Fruit fly (Drosophila melanogaster): ENCODE results near the gene beat-Vb.

The beat-Vb gene

DNA sequence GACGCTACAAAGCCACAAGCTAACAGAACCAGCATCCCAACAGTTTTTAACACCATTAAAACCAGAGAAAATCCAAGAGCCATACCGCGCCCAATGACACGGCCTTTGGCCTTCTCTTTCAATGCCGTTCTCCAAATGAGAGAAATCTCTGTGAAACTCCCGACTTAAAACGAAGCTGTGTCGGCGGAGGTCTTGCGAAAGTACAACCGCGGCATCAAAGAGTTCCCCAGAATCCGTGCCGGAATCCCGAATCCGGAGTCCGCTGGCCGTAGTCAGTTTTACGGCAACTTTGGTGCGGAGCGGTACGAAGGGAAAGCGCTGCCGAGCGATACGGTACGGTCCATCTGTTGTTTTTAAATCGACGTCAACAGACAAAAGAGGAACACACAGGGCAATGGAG, at the start of gene beat-Vb:
Gene beat-Vb, plus strand, starts transcription at position 246 of the 400 bp plus-strand sequence.
- TF ChIP-seq Trl (optimal IDR thresholded peaks at IDR 0.05) (peak; percentile 13 to 21), Trl (GFP tag; optimal IDR thresholded peaks at IDR 0.05) (no peak), Deaf1 (tag; optimal IDR thresholded peaks at IDR 0.05) (peak; percentile 92), NfI (GFP tag; optimal IDR thresholded peaks at IDR 0.05) (no peak), Xrp1 (GFP tag; IDR thresholded peaks at IDR 0.05) (no peak), CG13894 (tag; optimal IDR thresholded peaks at IDR 0.05) (no peak), CG3163 (GFP tag; optimal IDR thresholded peaks at IDR 0.05) (peak; percentile 16), CG9932 (GFP tag; IDR thresholded peaks at IDR 0.05) (0 out of 2 replicates have a peak, but pooled peaks have one; percentile 13)

DNA sequence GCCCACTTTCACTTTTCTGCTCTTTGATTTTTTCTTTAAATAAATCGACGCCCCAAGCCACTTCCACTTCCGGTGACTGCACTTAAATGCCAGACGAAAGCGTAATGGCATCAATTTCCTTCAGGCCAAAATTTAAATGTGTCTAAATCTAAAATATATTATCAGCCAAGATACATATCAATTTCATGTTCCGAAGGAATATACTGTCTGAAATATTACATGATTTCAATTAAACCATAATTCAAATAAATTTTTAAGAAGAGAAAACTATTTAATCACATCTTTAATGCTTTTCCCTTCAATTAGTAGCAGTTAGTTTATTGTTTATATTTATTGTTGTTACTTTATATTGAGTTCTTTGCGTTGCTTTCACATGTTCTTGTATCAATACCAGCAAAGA, 24.2 kb upstream of the beat-Vb start, which contains the start of gene d-cup:
Gene d-cup, plus strand, starts transcription at position 301 of the 400 bp plus-strand sequence.
- TF ChIP-seq CG10543 (GFP tag; optimal IDR thresholded peaks at IDR 0.05) (no peak), CG7928 (GFP tag; optimal IDR thresholded peaks at IDR 0.05) (no peak), Oli (tag; optimal IDR thresholded peaks at IDR 0.05) (no peak), ssp (GFP tag; IDR thresholded peaks at IDR 0.05) (no peak), CG34224 (GFP tag; IDR thresholded peaks at IDR 0.05; ENCODE audit: partially characterized antibody) (no peak), tio (GFP tag; optimal IDR thresholded peaks at IDR 0.05) (no peak), CG2129 (GFP tag; IDR thresholded peaks at IDR 0.05; ENCODE audit: partially characterized antibody) (no peak), Spps (tag; optimal IDR thresholded peaks at IDR 0.05) (no peak), CoRest (tag; optimal IDR thresholded peaks at IDR 0.05) (no peak), Sox102F (GFP tag; optimal IDR thresholded peaks at IDR 0.05) (no peak), Drgx (GFP tag; IDR thresholded peaks at IDR 0.05) (no peak), CG42726 (GFP tag; IDR thresholded peaks at IDR 0.05; ENCODE audit: partially characterized antibody) (no peak), CG30431 (GFP tag; optimal IDR thresholded peaks at IDR 0.05) (no peak), gce (GFP tag; IDR thresholded peaks at IDR 0.05) (no peak), CrebB (tag; optimal IDR thresholded peaks at IDR 0.05) (no peak)

DNA sequence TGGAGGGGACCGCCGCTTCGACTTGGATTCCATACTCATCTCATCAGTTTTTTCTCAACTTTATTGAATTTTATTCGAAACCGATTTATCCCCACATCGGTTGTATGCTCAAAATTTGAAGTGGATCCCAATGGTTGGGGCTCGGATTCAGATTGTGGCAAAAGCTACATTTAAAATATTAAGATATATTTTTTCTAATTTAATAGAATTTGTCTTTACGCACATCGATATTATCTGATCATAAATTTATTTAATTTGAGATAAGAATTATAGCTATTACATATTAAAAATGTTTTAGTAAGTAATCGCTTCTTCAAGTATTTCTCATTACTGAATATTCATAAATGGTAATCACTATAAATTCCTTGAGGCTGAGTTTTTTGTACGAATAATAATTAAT, 4.7 kb upstream of the beat-Vb start, which contains the start of gene CG10909:
Gene CG10909, minus strand, starts transcription at position 101 of the 400 bp plus-strand sequence.
- no peak for TF ChIP-seq schlank (tag; optimal IDR thresholded peaks at IDR 0.05)
- no peak for TF ChIP-seq chif (GFP tag; optimal IDR thresholded peaks at IDR 0.05)
- TF ChIP-seq CG2199 (GFP tag; IDR thresholded peaks at IDR 0.05) = no peak
- TF ChIP-seq hkb (optimal IDR thresholded peaks at IDR 0.05) = no peak
- no peak for TF ChIP-seq hkb (GFP tag; IDR thresholded peaks at IDR 0.05)

- no peak for TF ChIP-seq Dip2 (GFP tag; IDR thresholded peaks at IDR 0.05)
- no peak for TF ChIP-seq CG14667 (GFP tag; IDR thresholded peaks at IDR 0.05)
- no peak for TF ChIP-seq prd (optimal IDR thresholded peaks at IDR 0.05)
- TF ChIP-seq prd (GFP tag; IDR thresholded peaks at IDR 0.05) = peak; percentile 42; the same call in 1 of the 3 replicates
- TF ChIP-seq CrebB (tag; optimal IDR thresholded peaks at IDR 0.05) = no peak
- TF ChIP-seq sens (GFP tag) = peak; percentile 47
- no peak for TF ChIP-seq Doc3 (GFP tag; IDR thresholded peaks at IDR 0.05; ENCODE audit: partially characterized antibody)
- peak in 1 of 2 experiments; percentile 3 for TF ChIP-seq chif (GFP tag; optimal IDR thresholded peaks at IDR 0.05)
- no peak for TF ChIP-seq CG31441 (GFP tag; IDR thresholded peaks at IDR 0.05)
- TF ChIP-seq row (GFP tag; IDR thresholded peaks at IDR 0.05) = 0 out of 3 replicates have a peak, but pooled peaks have one; percentile 13
- peak; percentile 2 for TF ChIP-seq gem (tag; optimal IDR thresholded peaks at IDR 0.05)
- 0 out of 2 replicates have a peak, but pooled peaks have one; percentile 13 for TF ChIP-seq CG6689 (GFP tag; IDR thresholded peaks at IDR 0.05)
Observed at dm6 chr3R:12957388-12957787, 41.5 kb downstream of the beat-Vb start.

All from whole organism, embryonic.